Worm (Caenorhabditis elegans): ENCODE results near the gene mdt-29.

Gene mdt-29

ce11 chrIII:13763260-13764112 is 9.5 kb upstream of the mdt-29 start (continued):
- TF ChIP-seq T20F7.1 (GFP tag; optimal IDR thresholded peaks at IDR 0.05) (no peak), dmd-6 (GFP tag; IDR thresholded peaks at IDR 0.05) (0 out of 2 replicates have a peak, but pooled peaks have one; percentile 8), nhr-28 (tag; optimal IDR thresholded peaks at IDR 0.05) (peak; percentile 96), nhr-10 (tag; optimal IDR thresholded peaks at IDR 0.05) (peak; percentile 59), nhr-42 (GFP tag; IDR thresholded peaks at IDR 0.05) (no peak), hlh-11 (tag; optimal IDR thresholded peaks at IDR 0.05) (peak; percentile 56), ctbp-1 (GFP tag; IDR thresholded peaks at IDR 0.05) (0 out of 2 replicates have a peak, but pooled peaks have one; percentile 18), hlh-30 (tag; optimal IDR thresholded peaks at IDR 0.05; ENCODE audit: insufficient read depth) (peak; percentile 42), daf-16 (GFP tag; optimal IDR thresholded peaks at IDR 0.05) (no peak), daf-16 (tag; optimal IDR thresholded peaks at IDR 0.05) (peak; percentile 28), spr-3 (GFP tag; optimal IDR thresholded peaks at IDR 0.05) (no peak), zfp-3 (GFP tag; conservative IDR thresholded peaks at IDR 0.05) (0 out of 2 replicates have a peak, but pooled peaks have one; percentile 43), aly-2 (tag; optimal IDR thresholded peaks at IDR 0.05) (no peak), lsy-2 (tag; optimal IDR thresholded peaks at IDR 0.05) (peak in 1 of 2 experiments; percentile 38), set-16 (GFP tag; IDR thresholded peaks at IDR 0.05) (no peak), tra-1 (GFP tag; IDR thresholded peaks at IDR 0.05) (peak; percentile 6; the same call in 1 of the 2 replicates), mep-1 (tag; optimal IDR thresholded peaks at IDR 0.05) (peak; percentile 45), T26A8.4 (GFP tag; IDR thresholded peaks at IDR 0.05) (peak; percentile 58), dve-1 (tag; optimal IDR thresholded peaks at IDR 0.05; ENCODE audit: insufficient read depth) (peak; percentile 54), pqm-1 (tag; optimal IDR thresholded peaks at IDR 0.05) (peak; percentile 63), Y105C5A.15 (GFP tag; IDR thresholded peaks at IDR 0.05) (peak; percentile 67; the same call in 1 of the 2 replicates), mes-2 (tag; optimal IDR thresholded peaks at IDR 0.05; ENCODE audit: poor library complexity, severe bottlenecking) (peak; percentile 63), snpc-1.2 (GFP tag; IDR thresholded peaks at IDR 0.05) (0 out of 2 replicates have a peak, but pooled peaks have one; percentile 6), arid-1 (GFP tag; conservative IDR thresholded peaks at IDR 0.05) (peak; percentile 35; the same call in 1 of the 2 replicates), saeg-2 (GFP tag; IDR thresholded peaks at IDR 0.05) (0 out of 2 replicates have a peak, but pooled peaks have one; percentile 31), daf-8 (GFP tag; IDR thresholded peaks at IDR 0.05) (no peak)

ce11 chrIII:13765782-13766181 is 7.2 kb upstream of the mdt-29 start:
- TF ChIP-seq mes-2 (tag; optimal IDR thresholded peaks at IDR 0.05; ENCODE audit: poor library complexity, severe bottlenecking) = no peak
- TF ChIP-seq sdz-12 (GFP tag; optimal IDR thresholded peaks at IDR 0.05) = peak; percentile 6
- TF ChIP-seq ceh-62 (tag; optimal IDR thresholded peaks at IDR 0.05) = no peak
- TF ChIP-seq mep-1 (tag; optimal IDR thresholded peaks at IDR 0.05) = no peak
- TF ChIP-seq daf-12 (tag; optimal IDR thresholded peaks at IDR 0.05) = no peak
- no peak for TF ChIP-seq spr-3 (GFP tag; optimal IDR thresholded peaks at IDR 0.05)
- TF ChIP-seq unc-62 (GFP tag; optimal IDR thresholded peaks at IDR 0.05 in 1 of 2) = peak in 1 of 2 experiments; percentile 94
- TF ChIP-seq unc-62 (tag; optimal IDR thresholded peaks at IDR 0.05) = no peak
- no peak for TF ChIP-seq Y105C5A.15 (GFP tag; IDR thresholded peaks at IDR 0.05)
- TF ChIP-seq lin-39 (tag; optimal IDR thresholded peaks at IDR 0.05) = no peak
- TF ChIP-seq vab-7 (GFP tag; IDR thresholded peaks at IDR 0.05) = no peak
- no peak for TF ChIP-seq Y5F2A.4 (GFP tag; optimal IDR thresholded peaks at IDR 0.05)
- no peak for TF ChIP-seq mdl-1 (tag; optimal IDR thresholded peaks at IDR 0.05)
- no peak for TF ChIP-seq ceh-82 (tag; optimal IDR thresholded peaks at IDR 0.05)
- TF ChIP-seq aly-2 (tag; optimal IDR thresholded peaks at IDR 0.05) = no peak
- TF ChIP-seq daf-16 (GFP tag; optimal IDR thresholded peaks at IDR 0.05) = no peak
- TF ChIP-seq daf-16 (tag; optimal IDR thresholded peaks at IDR 0.05) = peak; percentile 14
- TF ChIP-seq snpc-4 (tag; optimal IDR thresholded peaks at IDR 0.05) = no peak
- no peak for TF ChIP-seq ZK546.5 (tag; optimal IDR thresholded peaks at IDR 0.05)
- TF ChIP-seq hlh-30 (tag; optimal IDR thresholded peaks at IDR 0.05; ENCODE audit: insufficient read depth) = no peak
- TF ChIP-seq rbr-2 (tag; optimal IDR thresholded peaks at IDR 0.05) = no peak
- 0 out of 2 replicates have a peak, but pooled peaks have one; percentile 20 for TF ChIP-seq arid-1 (GFP tag; conservative IDR thresholded peaks at IDR 0.05)
- peak; percentile 30 for TF ChIP-seq nhr-111 (GFP tag; optimal IDR thresholded peaks at IDR 0.05)
- TF ChIP-seq dpl-1 (GFP tag; optimal IDR thresholded peaks at IDR 0.05) = no peak
- no peak for TF ChIP-seq lin-15B (tag; optimal IDR thresholded peaks at IDR 0.05)
- TF ChIP-seq egl-27 (tag; optimal IDR thresholded peaks at IDR 0.05) = no peak
- TF ChIP-seq F44E2.7 (GFP tag; IDR thresholded peaks at IDR 0.05) = no peak
- no peak for TF ChIP-seq lim-7 (GFP tag; IDR thresholded peaks at IDR 0.05)
- TF ChIP-seq madf-5 (GFP tag; IDR thresholded peaks at IDR 0.05) = no peak
- TF ChIP-seq set-16 (GFP tag; IDR thresholded peaks at IDR 0.05) = no peak
- TF ChIP-seq dmd-8 (GFP tag; IDR thresholded peaks at IDR 0.05) = no peak
